Fruit fly (Drosophila melanogaster) whole organism, embryonic: Measurements from ENCODE around the gene Cht5.

Experiments used
- CG17568 ChIP-seq: fragments of 200-800 bp; sonication (Bioruptor generic); optimal IDR thresholded peaks from 2 replicates; lab custom pipeline; 2018; ENCODE audit warnings: missing biosample characterization, mild to moderate bottlenecking, missing genetic modification characterization, moderate library complexity
- CG2202 ChIP-seq: fragments of 200-800 bp; sonication (Bioruptor generic); optimal IDR thresholded peaks from 2 replicates; lab custom pipeline; 2018; ENCODE audit warnings: missing biosample characterization, mild to moderate bottlenecking, missing genetic modification characterization
- CG8478 ChIP-seq: fragments of >200 bp; optimal IDR thresholded peaks from 2 replicates; lab custom pipeline; 2018
- CTCF ChIP-seq: fragments of 200-800 bp; sonication (Bioruptor generic); optimal IDR thresholded peaks from 2 replicates; lab custom pipeline; 2017; ENCODE audit warnings: missing biosample characterization, mild to moderate bottlenecking, missing genetic modification characterization, moderate library complexity
- Deaf1 ChIP-seq: fragments of 200-800 bp; optimal IDR thresholded peaks from 3 replicates; lab custom pipeline; 2019; ENCODE audit warnings: missing biosample characterization, mild to moderate bottlenecking, missing genetic modification characterization, moderate library complexity
- HLH4C ChIP-seq: fragments of 200-800 bp; sonication (Bioruptor generic); IDR thresholded peaks from 3 replicates; pipeline ENCODE4 v1.3.6; 2022; ENCODE audit warnings: missing biosample characterization, missing genetic modification characterization; ENCODE audit not compliant: partially characterized antibody
- da ChIP-seq: fragments of 200-800 bp; sonication (Bioruptor generic); optimal IDR thresholded peaks from 2 replicates; lab custom pipeline; 2016; ENCODE audit warnings: missing biosample characterization, missing genetic modification characterization
- gcm ChIP-seq: fragments of 200-800 bp; sonication (Bioruptor generic); optimal IDR thresholded peaks from 2 replicates; lab custom pipeline; 2019; ENCODE audit warnings: missing biosample characterization, mild to moderate bottlenecking, missing genetic modification characterization, moderate library complexity

DNA sequence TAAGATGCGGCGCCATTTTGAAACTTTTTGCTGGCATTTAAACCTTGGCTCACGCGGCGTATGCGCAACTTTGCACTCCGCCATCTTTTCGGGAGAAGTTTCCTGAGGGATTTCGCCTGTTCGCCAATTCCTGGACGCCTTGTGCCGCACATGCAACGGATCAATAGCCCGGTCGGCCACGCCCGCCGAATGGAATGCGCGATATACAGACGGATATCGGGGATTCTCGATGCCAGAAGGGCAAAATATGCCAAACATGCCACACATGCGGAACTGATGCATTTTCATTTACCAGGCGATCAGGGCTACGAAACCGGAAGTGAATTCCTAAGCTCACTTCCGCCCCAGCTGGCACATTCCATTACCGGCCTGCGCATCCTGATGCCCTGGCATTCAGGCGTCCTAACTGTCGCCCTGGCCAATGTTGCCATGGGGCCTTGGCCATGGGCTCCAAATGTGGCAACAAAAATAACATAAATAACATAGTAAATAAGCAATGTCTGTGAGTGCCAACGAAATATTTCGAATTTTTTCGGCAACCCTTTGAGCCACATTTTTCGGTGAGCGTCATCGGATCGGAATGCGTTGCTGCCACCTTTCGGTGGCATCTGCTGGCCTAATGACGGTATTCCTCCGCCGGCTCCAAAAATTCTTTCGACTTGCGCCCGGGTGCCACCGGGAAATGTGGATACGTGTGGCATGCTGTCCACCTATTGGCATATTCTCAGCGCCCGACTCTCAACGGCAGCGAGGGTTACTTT is 34.9 kb downstream of the Cht5 start:
- TF ChIP-seq CG17568 (GFP tag; lab: Kevin White, UChicago) = no peak
- TF ChIP-seq gcm (GFP tag; lab: Kevin White, UChicago) = no peak
- no peak for TF ChIP-seq CG2202 (tag; lab: Kevin White, UChicago)
- no peak for TF ChIP-seq HLH4C (GFP tag; lab: Robert Waterston, UW)
- no peak for TF ChIP-seq CTCF (GFP tag; lab: Kevin White, UChicago)
- no peak for TF ChIP-seq da (GFP tag; lab: Kevin White, UChicago)
- TF ChIP-seq CG8478 (lab: Kevin White, UChicago) = no peak
- no peak for TF ChIP-seq Deaf1 (tag; lab: Kevin White, UChicago)
